Worm (Caenorhabditis elegans) whole organism, late embryonic: Measurements from ENCODE around the gene F14H8.2.

ENCODE experiments used
- pat-9 ChIP-seq: fragments of 200-800 bp; sonication (Bioruptor generic); optimal IDR thresholded peaks from 2 replicates; lab custom pipeline; 2018; ENCODE audit warnings: mild to moderate bottlenecking, missing genetic modification characterization, moderate library complexity, missing compliant biosample characterization
- pha-4 ChIP-seq: fragments of 150-350 bp; optimal IDR thresholded peaks from 2 replicates; lab custom pipeline; 2018; ENCODE audit warnings: missing biosample characterization, missing genetic modification reagents, missing genetic modification characterization
- syd-9 ChIP-seq: sonication (generic microtip); optimal IDR thresholded peaks from 2 replicates; lab custom pipeline; 2016; ENCODE audit warnings: mild to moderate bottlenecking, missing genetic modification characterization, moderate library complexity, missing compliant biosample characterization

DNA sequence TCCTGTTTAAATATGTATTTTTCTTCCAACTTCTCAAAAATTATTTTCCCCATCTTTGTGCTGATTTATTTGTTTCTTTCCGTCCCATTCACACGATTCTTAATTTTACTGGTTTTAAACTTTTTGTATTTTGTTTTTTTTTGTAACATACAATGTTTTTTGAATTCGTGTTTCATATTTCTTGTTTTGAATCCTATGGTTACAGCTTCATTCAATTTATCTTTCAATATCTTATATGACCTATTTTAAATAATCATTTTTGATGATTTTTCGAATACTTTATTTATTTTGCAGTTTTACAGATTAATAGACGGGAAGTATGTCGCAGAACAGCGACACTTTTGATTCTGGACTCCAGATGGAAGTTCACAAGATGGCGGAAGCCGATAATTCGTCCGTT, 15.3 kb downstream of the F14H8.2 start, which contains the start of gene hrde-2:
- TF ChIP-seq pat-9 (tag; lab: Kevin White, UChicago) (no peak), pha-4 (tag; lab: Kevin White, UChicago) (no peak), syd-9 (tag; lab: Kevin White, UChicago) (no peak)
